Worm (Caenorhabditis elegans): ENCODE results near the gene plx-1.

The plx-1 gene

ce11 chrIV:1009546-1009945 is 50.2 kb downstream of the plx-1 start, which contains the start of gene Y55F3AM.9 (continued):
- TF ChIP-seq ceh-82 (tag; optimal IDR thresholded peaks at IDR 0.05): no peak
- TF ChIP-seq nhr-23 (tag; optimal IDR thresholded peaks at IDR 0.05): no peak
- peak; percentile 47 for TF ChIP-seq ceh-28 (tag; optimal IDR thresholded peaks at IDR 0.05)

DNA sequence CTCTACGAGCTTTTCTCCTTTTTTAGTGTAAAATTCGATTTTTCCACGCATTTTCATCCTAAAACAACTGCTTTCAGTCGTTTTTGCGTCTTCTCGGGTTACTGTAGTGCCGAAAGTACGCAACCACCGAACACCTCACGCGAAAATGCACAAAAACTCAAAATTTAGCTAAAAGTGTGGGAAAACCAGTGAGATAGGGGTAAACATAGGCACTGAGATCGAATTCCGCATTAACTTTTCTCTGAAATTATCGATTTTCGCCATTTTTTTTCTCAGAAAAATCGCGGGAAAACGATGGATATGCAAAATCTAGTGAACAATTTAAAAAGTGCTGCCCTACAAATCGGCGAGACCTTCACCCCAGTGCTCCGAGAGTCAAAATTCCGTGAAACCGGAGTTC is 50.9 kb downstream of the plx-1 start, which contains the start of gene atg-3:
Gene atg-3 (plus strand): TSS at position 301 of the 400 bp plus-strand sequence.
- TF ChIP-seq nfya-1 (tag; optimal IDR thresholded peaks at IDR 0.05; ENCODE audit: insufficient read depth) (no peak), aly-2 (tag; optimal IDR thresholded peaks at IDR 0.05) (no peak), unc-39 (tag; optimal IDR thresholded peaks at IDR 0.05) (no peak), nhr-25 (tag; optimal IDR thresholded peaks at IDR 0.05) (no peak), lin-15B (tag; optimal IDR thresholded peaks at IDR 0.05) (no peak), ceh-9 (tag; optimal IDR thresholded peaks at IDR 0.05) (no peak), nhr-237 (tag; optimal IDR thresholded peaks at IDR 0.05) (no peak), R02D3.7 (tag; optimal IDR thresholded peaks at IDR 0.05) (no peak), ama-1 (optimal IDR thresholded peaks at IDR 0.05) (no peak), eor-1 (tag; optimal IDR thresholded peaks at IDR 0.05) (no peak), egl-5 (tag; optimal IDR thresholded peaks at IDR 0.05) (no peak), fos-1 (tag; optimal IDR thresholded peaks at IDR 0.05) (no peak), jun-1 (tag; optimal IDR thresholded peaks at IDR 0.05) (no peak), hmg-11 (tag; optimal IDR thresholded peaks at IDR 0.05) (no peak), egl-27 (tag; optimal IDR thresholded peaks at IDR 0.05) (no peak), skn-1 (tag; optimal IDR thresholded peaks at IDR 0.05) (no peak), elt-1 (tag; optimal IDR thresholded peaks at IDR 0.05) (no peak), lin-39 (tag; optimal IDR thresholded peaks at IDR 0.05) (no peak)

DNA sequence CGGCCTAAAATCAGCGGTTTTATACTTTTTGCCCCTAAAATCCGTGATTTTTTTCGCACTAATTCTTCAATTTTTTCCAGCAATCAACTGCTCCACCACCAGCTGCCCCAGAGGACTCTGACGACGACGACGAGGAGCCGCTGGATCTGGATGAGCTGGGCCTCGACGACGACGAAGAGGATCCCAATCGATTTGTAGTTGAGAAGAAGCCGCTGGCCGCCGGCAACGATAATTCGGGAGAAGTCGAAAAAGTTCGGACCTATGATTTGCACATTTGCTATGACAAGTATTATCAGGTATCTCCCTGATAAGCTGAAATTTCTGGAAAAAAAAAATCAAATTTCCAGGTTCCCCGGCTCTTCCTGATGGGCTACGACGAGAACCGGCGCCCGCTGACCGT is 52.5 kb downstream of the plx-1 start:
- no peak for TF ChIP-seq nhr-28 (tag; optimal IDR thresholded peaks at IDR 0.05)
- TF ChIP-seq ZK546.5 (tag; optimal IDR thresholded peaks at IDR 0.05): no peak
- no peak for TF ChIP-seq fkh-2 (tag; optimal IDR thresholded peaks at IDR 0.05)
- TF ChIP-seq ama-1 (optimal IDR thresholded peaks at IDR 0.05): no peak
- TF ChIP-seq nhr-67 (tag; optimal IDR thresholded peaks at IDR 0.05): no peak

- TF ChIP-seq lsy-12 (tag; optimal IDR thresholded peaks at IDR 0.05) (peak; percentile 63), fkh-10 (GFP tag; optimal IDR thresholded peaks at IDR 0.05) (peak; percentile 35), nhr-43 (tag; optimal IDR thresholded peaks at IDR 0.05; ENCODE audit: poor library complexity, severe bottlenecking) (no peak), ceh-28 (tag; optimal IDR thresholded peaks at IDR 0.05) (peak; percentile 24), elt-2 (tag; optimal IDR thresholded peaks at IDR 0.05) (peak; percentile 54), ztf-11 (tag; optimal IDR thresholded peaks at IDR 0.05) (no peak), nhr-67 (tag; optimal IDR thresholded peaks at IDR 0.05) (no peak), ceh-82 (tag; optimal IDR thresholded peaks at IDR 0.05) (no peak), nhr-77 (tag; optimal IDR thresholded peaks at IDR 0.05) (no peak), fos-1 (tag; optimal IDR thresholded peaks at IDR 0.05) (no peak), tbx-2 (tag; optimal IDR thresholded peaks at IDR 0.05) (peak; percentile 21), fkh-2 (tag; optimal IDR thresholded peaks at IDR 0.05) (no peak), nhr-28 (tag; optimal IDR thresholded peaks at IDR 0.05) (no peak), jun-1 (tag; optimal IDR thresholded peaks at IDR 0.05) (peak; percentile 54), nfya-1 (tag; optimal IDR thresholded peaks at IDR 0.05; ENCODE audit: insufficient read depth) (peak; percentile 86), sea-2 (GFP tag; optimal IDR thresholded peaks at IDR 0.05) (no peak), nhr-25 (tag; optimal IDR thresholded peaks at IDR 0.05) (peak; percentile 71), eor-1 (tag; optimal IDR thresholded peaks at IDR 0.05) (no peak), egl-27 (tag; optimal IDR thresholded peaks at IDR 0.05) (no peak), lin-15B (tag; optimal IDR thresholded peaks at IDR 0.05) (peak; percentile 93), nhr-12 (tag; optimal IDR thresholded peaks at IDR 0.05) (no peak), ceh-16 (tag; optimal IDR thresholded peaks at IDR 0.05) (no peak), ama-1 (optimal IDR thresholded peaks at IDR 0.05) (peak; percentile 94), ceh-9 (tag; optimal IDR thresholded peaks at IDR 0.05) (no peak), unc-62 (GFP tag; optimal IDR thresholded peaks at IDR 0.05) (no peak), ztf-4 (tag; optimal IDR thresholded peaks at IDR 0.05) (peak; percentile 56), pha-4 (tag; optimal IDR thresholded peaks at IDR 0.05) (peak; percentile 95), nhr-76 (tag; optimal IDR thresholded peaks at IDR 0.05) (no peak), snpc-4 (tag; optimal IDR thresholded peaks at IDR 0.05) (peak; percentile 70), elt-1 (tag; optimal IDR thresholded peaks at IDR 0.05) (no peak), hmg-11 (tag; optimal IDR thresholded peaks at IDR 0.05) (peak; percentile 63), egl-5 (tag; optimal IDR thresholded peaks at IDR 0.05) (peak; percentile 99), unc-39 (tag; optimal IDR thresholded peaks at IDR 0.05) (no peak), pqm-1 (tag; optimal IDR thresholded peaks at IDR 0.05) (peak; percentile 3), mdl-1 (tag; optimal IDR thresholded peaks at IDR 0.05) (peak; percentile 26), nhr-23 (tag; optimal IDR thresholded peaks at IDR 0.05) (peak; percentile 84), zag-1 (tag; optimal IDR thresholded peaks at IDR 0.05) (no peak), mml-1 (tag; optimal IDR thresholded peaks at IDR 0.05) (no peak), ZK546.5 (tag; optimal IDR thresholded peaks at IDR 0.05) (no peak), R02D3.7 (tag; optimal IDR thresholded peaks at IDR 0.05) (peak; percentile 66), skn-1 (tag; optimal IDR thresholded peaks at IDR 0.05) (peak; percentile 87), aly-2 (tag; optimal IDR thresholded peaks at IDR 0.05) (no peak), nhr-11 (tag; optimal IDR thresholded peaks at IDR 0.05) (no peak)
Observed at ce11 chrIV:1012447-1012846, 53.1 kb downstream of the plx-1 start, which contains the start of gene rbm-39. TSS of gene rbm-39 (plus strand) at chrIV:1012624.

Measured in whole organism, L3 larva.